Worm (Caenorhabditis elegans) whole organism, L2 larva: ENCODE results near the gene Y73F8A.5.

Source experiments
- elt-3 ChIP-seq: sonication (generic microtip); optimal IDR thresholded peaks from 2 replicates; lab custom pipeline; 2017; ENCODE audit warnings: missing biosample characterization, missing genetic modification characterization
- lsy-2 ChIP-seq, 2 experiments: fragments of 150-350 bp in 1 of 2; sonication (generic microtip) in 1 of 2; optimal IDR thresholded peaks; 2 replicates each; lab custom pipeline; 2014 to 2017; ENCODE audit warnings: missing biosample characterization in 2 of 2, missing genetic modification characterization in 2 of 2
- unc-55 ChIP-seq: fragments of 150-350 bp; sonication (generic microtip); optimal IDR thresholded peaks from 3 replicates; lab custom pipeline; 2014; ENCODE audit warnings: missing biosample characterization, missing genetic modification reagents, missing genetic modification characterization

- TF ChIP-seq lsy-2 (tag; optimal IDR thresholded peaks at IDR 0.05; lab: Kevin White, UChicago), result no peak
- no peak for TF ChIP-seq elt-3 (tag; lab: Kevin White, UChicago)
- TF ChIP-seq unc-55 (GFP tag; lab: Kevin White, UChicago), result no peak
Observed at ce11 chrIV:15234943-15235605, 24.6 kb upstream of the Y73F8A.5 start, which contains the start of gene pkd-2.
